Fruit fly (Drosophila melanogaster) whole organism, embryonic: Measurements from ENCODE around the gene CG33511.

ENCODE experiments used
- CG11504 ChIP-seq: fragments of 200-800 bp; sonication (Bioruptor generic); optimal IDR thresholded peaks from 3 replicates; lab custom pipeline; 2019; ENCODE audit warnings: missing biosample characterization, mild to moderate bottlenecking, missing genetic modification characterization, moderate library complexity
- CG13123 ChIP-seq: fragments of 200-800 bp; sonication (Bioruptor generic); optimal IDR thresholded peaks from 2 replicates; lab custom pipeline; 2016; ENCODE audit warnings: missing biosample characterization, missing genetic modification characterization
- CG13894 ChIP-seq: fragments of 200-800 bp; sonication (Bioruptor generic); optimal IDR thresholded peaks from 3 replicates; lab custom pipeline; 2018; ENCODE audit warnings: missing biosample characterization, mild to moderate bottlenecking, missing genetic modification characterization, moderate library complexity
- CG16813 ChIP-seq: fragments of 200-800 bp; sonication (Bioruptor generic); IDR thresholded peaks from 3 replicates; pipeline ENCODE4 v1.3.6; 2022; ENCODE audit warnings: missing biosample characterization, missing genetic modification characterization; ENCODE audit not compliant: partially characterized antibody
- CG17568 ChIP-seq: fragments of 200-800 bp; sonication (Bioruptor generic); optimal IDR thresholded peaks from 2 replicates; lab custom pipeline; 2018; ENCODE audit warnings: missing biosample characterization, mild to moderate bottlenecking, missing genetic modification characterization, moderate library complexity
- CG18262 ChIP-seq: fragments of 200-800 bp; optimal IDR thresholded peaks from 3 replicates; lab custom pipeline; 2019; ENCODE audit warnings: missing biosample characterization, mild to moderate bottlenecking, missing genetic modification characterization, moderate library complexity
- CG18476 ChIP-seq: fragments of 200-800 bp; sonication (Bioruptor generic); optimal IDR thresholded peaks from 2 replicates; lab custom pipeline; 2016; ENCODE audit warnings: missing biosample characterization, mild to moderate bottlenecking, missing genetic modification characterization
- CG18619 ChIP-seq: fragments of 200-800 bp; sonication (Bioruptor generic); optimal IDR thresholded peaks from 3 replicates; lab custom pipeline; 2017; ENCODE audit warnings: missing biosample characterization, mild to moderate bottlenecking, missing genetic modification characterization
- CG31441 ChIP-seq: fragments of 200-800 bp; sonication (Bioruptor generic); IDR thresholded peaks from 2 replicates; pipeline ENCODE4 v1.3.6; 2022; ENCODE audit warnings: missing biosample characterization, missing genetic modification characterization
- CG3838 ChIP-seq: fragments of 200-800 bp; sonication (Bioruptor generic); optimal IDR thresholded peaks from 3 replicates; lab custom pipeline; 2016; ENCODE audit warnings: missing biosample characterization, missing genetic modification characterization
- CG42726 ChIP-seq: fragments of 200-800 bp; sonication (Bioruptor generic); IDR thresholded peaks from 2 replicates; pipeline ENCODE4 v1.3.6; 2022; ENCODE audit warnings: missing biosample characterization, missing genetic modification characterization; ENCODE audit not compliant: partially characterized antibody
- CG4707 ChIP-seq: fragments of 200-800 bp; sonication (Bioruptor generic); optimal IDR thresholded peaks from 2 replicates; lab custom pipeline; 2018; ENCODE audit warnings: missing biosample characterization, mild to moderate bottlenecking, missing genetic modification characterization, moderate library complexity
- CG5245 ChIP-seq: fragments of 200-800 bp; sonication (Bioruptor generic); optimal IDR thresholded peaks from 3 replicates; lab custom pipeline; 2016; ENCODE audit warnings: missing biosample characterization, missing genetic modification characterization
- CG6175 ChIP-seq: fragments of 200-800 bp; sonication (Bioruptor generic); IDR thresholded peaks from 3 replicates; pipeline ENCODE4 v1.3.6; 2022; ENCODE audit warnings: missing biosample characterization, missing genetic modification characterization
- CG8944 ChIP-seq: fragments of 200-800 bp; sonication (Bioruptor generic); optimal IDR thresholded peaks from 3 replicates; lab custom pipeline; 2016; ENCODE audit warnings: missing biosample characterization, missing genetic modification characterization
- CG9215 ChIP-seq: fragments of 200-800 bp; sonication (Bioruptor generic); IDR thresholded peaks from 2 replicates; pipeline ENCODE4 v1.3.6; 2022; ENCODE audit warnings: missing biosample characterization, missing genetic modification characterization
- CG9609 ChIP-seq: fragments of 200-800 bp; sonication (Bioruptor generic); optimal IDR thresholded peaks from 3 replicates; lab custom pipeline; 2016; ENCODE audit warnings: missing biosample characterization, missing genetic modification characterization
- CG9817 ChIP-seq: fragments of 200-800 bp; sonication (Bioruptor generic); optimal IDR thresholded peaks from 2 replicates; lab custom pipeline; 2018; ENCODE audit warnings: missing biosample characterization, mild to moderate bottlenecking, missing genetic modification characterization, moderate library complexity
- CG9876 ChIP-seq: fragments of 200-800 bp; sonication (Bioruptor generic); optimal IDR thresholded peaks from 2 replicates; lab custom pipeline; 2016; ENCODE audit warnings: missing biosample characterization, missing genetic modification characterization
- CTCF ChIP-seq: fragments of 200-800 bp; sonication (Bioruptor generic); optimal IDR thresholded peaks from 2 replicates; lab custom pipeline; 2017; ENCODE audit warnings: missing biosample characterization, mild to moderate bottlenecking, missing genetic modification characterization, moderate library complexity
- Doc2 ChIP-seq: fragments of 200-800 bp; sonication (Bioruptor generic); IDR thresholded peaks from 2 replicates; pipeline ENCODE4 v1.3.6; 2022; ENCODE audit warnings: missing biosample characterization, missing genetic modification characterization
- Hsf ChIP-seq: fragments of 200-800 bp; sonication (Bioruptor generic); optimal IDR thresholded peaks from 3 replicates; lab custom pipeline; 2016; ENCODE audit warnings: missing biosample characterization, missing genetic modification characterization
- Jarid2 ChIP-seq: fragments of 200-800 bp; sonication (Bioruptor generic); optimal IDR thresholded peaks from 3 replicates; lab custom pipeline; 2017; ENCODE audit warnings: mild to moderate bottlenecking, missing biosample characterization, missing genetic modification reagents, missing genetic modification characterization
- MBD-R2 ChIP-seq: fragments of 200-800 bp; sonication (Bioruptor generic); IDR thresholded peaks from 2 replicates; pipeline ENCODE4 v1.3.6; 2022; ENCODE audit warnings: missing biosample characterization, missing genetic modification characterization
- Mad ChIP-seq: fragments of 200-800 bp; sonication (Bioruptor generic); optimal IDR thresholded peaks from 2 replicates; lab custom pipeline; 2016; ENCODE audit warnings: missing biosample characterization, missing genetic modification characterization
- Max ChIP-seq: fragments of 200-800 bp; sonication (Bioruptor generic); optimal IDR thresholded peaks from 2 replicates; lab custom pipeline; 2016; ENCODE audit warnings: missing biosample characterization, mild to moderate bottlenecking, missing genetic modification characterization
- Med ChIP-seq: fragments of 200-800 bp; sonication (Bioruptor generic); peaks from one replicate; lab custom pipeline; 2016; ENCODE audit warnings: missing biosample characterization, missing genetic modification characterization, mild to moderate bottlenecking, inconsistent platforms, moderate library complexity
- Nf-YB ChIP-seq: fragments of 200-800 bp; sonication (Bioruptor generic); optimal IDR thresholded peaks from 3 replicates; lab custom pipeline; 2019; ENCODE audit warnings: missing biosample characterization, mild to moderate bottlenecking, missing genetic modification characterization, moderate library complexity
- Ravus ChIP-seq: fragments of 200-800 bp; sonication (Bioruptor generic); IDR thresholded peaks from 2 replicates; pipeline ENCODE4 v1.3.6; 2022; ENCODE audit warnings: missing biosample characterization, missing genetic modification characterization
- Six4 ChIP-seq: fragments of 200-800 bp; sonication (Bioruptor generic); optimal IDR thresholded peaks from 2 replicates; lab custom pipeline; 2016; ENCODE audit warnings: missing biosample characterization, missing genetic modification characterization
- Sox102F ChIP-seq: fragments of 200-800 bp; sonication (Bioruptor generic); optimal IDR thresholded peaks from 2 replicates; lab custom pipeline; 2018; ENCODE audit warnings: missing biosample characterization, mild to moderate bottlenecking, missing genetic modification characterization, moderate library complexity
- az2 ChIP-seq: fragments of 200-800 bp; sonication (Bioruptor generic); optimal IDR thresholded peaks from 3 replicates; lab custom pipeline; 2016; ENCODE audit warnings: missing biosample characterization, missing genetic modification characterization
- bab2 ChIP-seq: fragments of 200-800 bp; sonication (Bioruptor generic); optimal IDR thresholded peaks from 2 replicates; lab custom pipeline; 2016; ENCODE audit warnings: missing biosample characterization, missing genetic modification characterization
- dm ChIP-seq: fragments of 200-800 bp; sonication (Bioruptor generic); optimal IDR thresholded peaks from 3 replicates; lab custom pipeline; 2016; ENCODE audit warnings: missing biosample characterization, missing genetic modification characterization
- dpn ChIP-seq, 2 experiments: fragments of 200-800 bp; sonication (Bioruptor generic); optimal IDR thresholded peaks; 3 replicates each; lab custom pipeline; 2016; ENCODE audit warnings: missing biosample characterization in 2 of 2, missing genetic modification characterization in 2 of 2
- eve ChIP-seq, 2 experiments: fragments of >200 bp; optimal IDR thresholded peaks; 2 replicates each; lab custom pipeline; 2017; ENCODE audit warnings: missing biosample characterization in 2 of 2, missing genetic modification characterization in 2 of 2
- gcm ChIP-seq: fragments of 200-800 bp; sonication (Bioruptor generic); optimal IDR thresholded peaks from 2 replicates; lab custom pipeline; 2019; ENCODE audit warnings: missing biosample characterization, mild to moderate bottlenecking, missing genetic modification characterization, moderate library complexity
- gsb-n ChIP-seq: fragments of 200-800 bp; sonication (Bioruptor generic); optimal IDR thresholded peaks from 3 replicates; lab custom pipeline; 2018; ENCODE audit warnings: missing biosample characterization, mild to moderate bottlenecking, missing genetic modification characterization
- gt ChIP-seq: fragments of 200-800 bp; sonication (Bioruptor generic); IDR thresholded peaks from 2 replicates; pipeline ENCODE4 v1.3.6; 2022; ENCODE audit warnings: missing biosample characterization, missing genetic modification characterization
- hb ChIP-seq: fragments of 200-800 bp; sonication (Bioruptor generic); IDR thresholded peaks from 3 replicates; pipeline ENCODE4 v1.3.6; 2022; ENCODE audit warnings: missing biosample characterization, missing genetic modification characterization; ENCODE audit not compliant: partially characterized antibody
- ind ChIP-seq: fragments of 200-800 bp; sonication (Bioruptor generic); optimal IDR thresholded peaks from 3 replicates; lab custom pipeline; 2016; ENCODE audit warnings: missing biosample characterization, missing genetic modification characterization
- kay ChIP-seq: fragments of 200-800 bp; sonication (Bioruptor generic); optimal IDR thresholded peaks from 2 replicates; lab custom pipeline; 2016; ENCODE audit warnings: missing biosample characterization, missing genetic modification characterization
- lbe ChIP-seq: fragments of 200-800 bp; sonication (Bioruptor generic); optimal IDR thresholded peaks from 2 replicates; lab custom pipeline; 2016; ENCODE audit warnings: missing biosample characterization, mild to moderate bottlenecking, missing genetic modification characterization
- org-1 ChIP-seq: fragments of 200-800 bp; sonication (Bioruptor generic); optimal IDR thresholded peaks from 2 replicates; lab custom pipeline; 2017; ENCODE audit warnings: missing biosample characterization, missing genetic modification characterization
- pfk ChIP-seq: fragments of 200-800 bp; sonication (Bioruptor generic); optimal IDR thresholded peaks from 2 replicates; lab custom pipeline; 2018; ENCODE audit warnings: missing biosample characterization, mild to moderate bottlenecking, missing genetic modification characterization, moderate library complexity
- phol ChIP-seq: fragments of 200-800 bp; sonication (Bioruptor generic); optimal IDR thresholded peaks from 3 replicates; lab custom pipeline; 2018; ENCODE audit warnings: missing biosample characterization, mild to moderate bottlenecking, missing genetic modification characterization, moderate library complexity
- sob ChIP-seq: fragments of 200-800 bp; sonication (Bioruptor generic); IDR thresholded peaks from 2 replicates; pipeline ENCODE4 v1.3.6; 2022; ENCODE audit warnings: missing biosample characterization, missing genetic modification characterization
- tap ChIP-seq: fragments of 200-800 bp; optimal IDR thresholded peaks from 3 replicates; lab custom pipeline; 2019; ENCODE audit warnings: missing biosample characterization, mild to moderate bottlenecking, missing genetic modification characterization, moderate library complexity
- tup ChIP-seq: fragments of 200-800 bp; sonication (Bioruptor generic); optimal IDR thresholded peaks from 2 replicates; lab custom pipeline; 2016; ENCODE audit warnings: missing biosample characterization, mild to moderate bottlenecking, missing genetic modification characterization, moderate library complexity
- unc-4 ChIP-seq: fragments of 200-800 bp; sonication (Bioruptor generic); IDR thresholded peaks from 2 replicates; pipeline ENCODE4 v1.3.6; 2022; ENCODE audit warnings: missing biosample characterization, missing genetic modification characterization; ENCODE audit not compliant: partially characterized antibody
- wdn ChIP-seq: fragments of 200-800 bp; sonication (Bioruptor generic); IDR thresholded peaks from 2 replicates; pipeline ENCODE4 v1.3.6; 2022; ENCODE audit warnings: missing biosample characterization, missing genetic modification characterization

Gene CG33511

dm6 chr2L:21108759-21109282 lies 26.5 kb upstream of the CG33511 start (continued):
- TF ChIP-seq lbe (GFP tag; lab: Kevin White, UChicago) (no peak), kay (GFP tag; lab: Kevin White, UChicago) (no peak), Doc2 (GFP tag; lab: Robert Waterston, UW) (no peak), Sox102F (GFP tag; lab: Kevin White, UChicago) (peak; percentile 79), CG8944 (GFP tag; lab: Kevin White, UChicago) (peak; percentile 22), CG9215 (GFP tag; lab: Robert Waterston, UW) (no peak), Hsf (GFP tag; lab: Kevin White, UChicago) (peak; percentile 51), CG5245 (GFP tag; lab: Kevin White, UChicago) (peak; percentile 48), Six4 (GFP tag; lab: Kevin White, UChicago) (no peak), unc-4 (no peak), tap (tag; lab: Kevin White, UChicago) (no peak), Med (GFP tag; lab: Kevin White, UChicago) (peak; percentile 74), Max (GFP tag; lab: Kevin White, UChicago) (peak; percentile 81), CG6175 (no peak), hb (GFP tag; lab: Robert Waterston, UW) (no peak), CG9609 (GFP tag; lab: Kevin White, UChicago) (no peak), CG13894 (tag; lab: Kevin White, UChicago) (no peak), ind (GFP tag; lab: Kevin White, UChicago) (no peak), CG3838 (GFP tag; lab: Kevin White, UChicago) (peak; percentile 41), CG31441 (GFP tag; lab: Robert Waterston, UW) (peak; percentile 49), CG13123 (GFP tag; lab: Kevin White, UChicago) (peak; percentile 3), org-1 (GFP tag; lab: Kevin White, UChicago) (peak; percentile 21), pfk (GFP tag; lab: Kevin White, UChicago) (no peak), CG9817 (tag; lab: Kevin White, UChicago) (peak; percentile 21), CG18619 (GFP tag; lab: Kevin White, UChicago) (peak; percentile 52), MBD-R2 (GFP tag; lab: Robert Waterston, UW) (peak; percentile 15; the same call in 1 of the 2 replicates), CG4707 (GFP tag; lab: Kevin White, UChicago) (peak; percentile 83), CG18262 (peak; percentile 75), wdn (GFP tag; lab: Robert Waterston, UW) (no peak), CG17568 (peak; percentile 9), CG16813 (GFP tag; lab: Robert Waterston, UW) (no peak), Jarid2 (GFP tag; lab: Kevin White, UChicago) (peak; percentile 31), dm (GFP tag; lab: Kevin White, UChicago) (peak; percentile 25), CG9876 (no peak), sob (GFP tag; lab: Robert Waterston, UW) (0 out of 2 replicates have a peak, but pooled peaks have one; percentile 45), az2 (GFP tag; lab: Kevin White, UChicago) (peak; percentile 71), gsb-n (peak; percentile 43), gcm (peak; percentile 69), dpn (GFP tag; optimal IDR thresholded peaks at IDR 0.05; lab: Kevin White, UChicago) (peak; percentile 4 to 29), gt (GFP tag; lab: Robert Waterston, UW) (no peak), Nf-YB (GFP tag; lab: Kevin White, UChicago) (no peak), CG18476 (peak; percentile 64), tup (GFP tag; lab: Kevin White, UChicago) (no peak), CG11504 (tag; lab: Kevin White, UChicago) (peak; percentile 86), CG42726 (GFP tag; lab: Robert Waterston, UW) (no peak), Mad (GFP tag; lab: Kevin White, UChicago) (peak; percentile 63), phol (peak; percentile 65), CTCF (GFP tag; lab: Kevin White, UChicago) (peak; percentile 89), bab2 (peak; percentile 48), Ravus (GFP tag; lab: Robert Waterston, UW) (no peak), eve (GFP tag; optimal IDR thresholded peaks at IDR 0.05; lab: Kevin White, UChicago) (peak in 1 of 2 experiments; percentile 44)
